Worm (Caenorhabditis elegans) whole organism, midembryonic: ENCODE measurements around the gene D1054.1.

ENCODE experiments used
- flt-1 ChIP-seq: fragments of 200-800 bp; sonication (Bioruptor generic); IDR thresholded peaks from 2 replicates; pipeline ENCODE4 v1.3.6; 2022; ENCODE audit warnings: missing genetic modification characterization, missing compliant biosample characterization
- med-1 ChIP-seq: sonication (generic microtip); optimal IDR thresholded peaks from 2 replicates; lab custom pipeline; 2017; ENCODE audit warnings: missing genetic modification characterization, mild to moderate bottlenecking, missing compliant biosample characterization, antibody characterized with exemption, missing genetic modification reagents; ENCODE audit not compliant: insufficient read depth
- tab-1 ChIP-seq: fragments of 200-800 bp; sonication (Bioruptor generic); IDR thresholded peaks from 2 replicates; pipeline ENCODE4 v1.3.6; 2022; ENCODE audit warnings: missing genetic modification characterization, missing compliant biosample characterization

DNA sequence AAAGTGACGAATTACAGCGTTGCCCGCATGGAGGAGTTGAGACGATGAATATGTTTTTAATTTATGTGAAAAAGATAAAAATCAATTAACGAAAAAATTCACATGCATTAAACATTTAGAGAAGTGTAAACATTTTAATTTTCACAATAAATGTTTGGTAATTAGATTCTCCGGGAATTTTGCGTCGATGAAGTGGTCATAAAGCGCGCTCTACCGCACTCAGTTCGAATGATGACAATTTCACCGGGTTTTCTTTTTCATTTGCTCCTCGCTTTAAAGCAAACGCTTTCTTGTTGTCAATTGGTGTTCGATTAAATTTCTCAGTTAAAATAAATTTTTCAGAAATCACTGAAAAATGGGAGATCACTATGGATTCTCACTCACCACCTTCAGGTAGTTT is at the start of gene D1054.1, which contains the start of gene pas-2:
- no peak for TF ChIP-seq flt-1 (GFP tag; lab: Robert Waterston, UW)
- TF ChIP-seq med-1 (GFP tag; lab: Kevin White, UChicago), result no peak
- no peak for TF ChIP-seq tab-1 (GFP tag; lab: Robert Waterston, UW)
